Fruit fly (Drosophila melanogaster) whole organism, embryonic: ENCODE results near the gene mrva.

Experiments used
- Abd-B ChIP-seq: fragments of 200-800 bp; sonication (Bioruptor generic); optimal IDR thresholded peaks from 2 replicates; lab custom pipeline; 2018; ENCODE audit warnings: missing biosample characterization, mild to moderate bottlenecking, missing genetic modification characterization, moderate library complexity
- CG18764 ChIP-seq: fragments of 200-800 bp; sonication (Bioruptor generic); optimal IDR thresholded peaks from 3 replicates; lab custom pipeline; 2016; ENCODE audit warnings: missing biosample characterization, missing genetic modification characterization
- CG4820 ChIP-seq: fragments of 200-800 bp; sonication (Bioruptor generic); optimal IDR thresholded peaks from 3 replicates; lab custom pipeline; 2016; ENCODE audit warnings: missing biosample characterization, missing genetic modification characterization
- Jarid2 ChIP-seq: fragments of 200-800 bp; sonication (Bioruptor generic); optimal IDR thresholded peaks from 3 replicates; lab custom pipeline; 2017; ENCODE audit warnings: mild to moderate bottlenecking, missing biosample characterization, missing genetic modification reagents, missing genetic modification characterization
- Pdp1 ChIP-seq, 2 experiments: fragments of 200-800 bp; sonication (Bioruptor generic); optimal IDR thresholded peaks; 3 replicates each; lab custom pipeline; 2016; ENCODE audit warnings: missing biosample characterization in 2 of 2, missing genetic modification characterization in 2 of 2, mild to moderate bottlenecking in 1 of 2, moderate library complexity in 1 of 2
- tll ChIP-seq, 2 experiments: fragments of 200-800 bp in 1 of 2; fragments of >200 bp in 1 of 2; sonication (Bioruptor generic) in 1 of 2; optimal IDR thresholded peaks; 2 replicates each; lab custom pipeline; 2017 to 2019; ENCODE audit warnings: missing biosample characterization in 2 of 2, missing genetic modification characterization in 2 of 2, mild to moderate bottlenecking in 1 of 2, moderate library complexity in 1 of 2

DNA sequence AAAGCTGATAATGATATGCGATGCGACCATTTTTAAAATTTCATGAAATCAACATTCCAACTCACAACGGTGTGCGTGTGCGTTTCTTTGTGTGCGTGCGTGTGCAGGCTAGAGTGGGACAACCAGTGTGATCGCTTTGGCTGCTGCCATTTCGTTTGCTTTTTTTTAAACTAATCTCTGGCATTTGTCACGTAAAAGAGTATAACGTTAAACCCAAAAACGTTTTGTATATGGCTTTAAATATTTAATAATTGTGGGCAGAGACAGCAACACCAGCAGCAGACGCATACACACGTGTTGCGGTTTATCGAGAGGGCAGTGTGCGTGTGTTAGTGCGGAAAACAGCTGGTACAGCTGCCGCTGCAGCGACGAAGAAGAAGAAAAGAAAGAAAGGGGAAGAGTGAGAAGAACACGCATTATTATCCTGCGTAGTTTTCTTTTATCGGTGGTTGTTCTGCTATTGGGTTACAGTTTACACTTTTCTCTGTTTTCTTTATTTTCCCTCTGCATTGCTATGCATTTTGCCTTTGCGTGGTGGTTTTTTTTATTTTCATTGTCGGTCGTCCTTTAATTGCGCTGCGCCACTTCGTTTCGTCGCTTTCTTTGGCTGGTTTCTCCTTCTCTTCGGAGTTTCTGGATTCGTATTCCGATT lies 41.7 kb upstream of the mrva start:
- TF ChIP-seq CG18764 (GFP tag; lab: Kevin White, UChicago) (no peak), CG4820 (GFP tag; lab: Kevin White, UChicago) (no peak), tll (GFP tag; optimal IDR thresholded peaks at IDR 0.05; lab: Kevin White, UChicago) (peak in 1 of 2 experiments; percentile 30), Pdp1 (GFP tag; optimal IDR thresholded peaks at IDR 0.05; lab: Kevin White, UChicago) (no peak), Abd-B (GFP tag; lab: Kevin White, UChicago) (no peak), Jarid2 (no peak)
